Worm (Caenorhabditis elegans) whole organism, late embryonic: Measurements from ENCODE around the gene M60.7.

Experiments
- C08G9.2 ChIP-seq: sonication (generic microtip); optimal IDR thresholded peaks from 2 replicates; lab custom pipeline; 2016; ENCODE audit warnings: mild to moderate bottlenecking, missing genetic modification characterization, moderate library complexity, missing compliant biosample characterization
- C38D4.7 ChIP-seq: fragments of 200-800 bp; sonication (Bioruptor generic); optimal IDR thresholded peaks from 2 replicates; lab custom pipeline; 2018; ENCODE audit warnings: mild to moderate bottlenecking, missing genetic modification characterization, moderate library complexity, missing compliant biosample characterization
- K09A11.1 ChIP-seq: sonication (generic microtip); optimal IDR thresholded peaks from 2 replicates; lab custom pipeline; 2017; ENCODE audit warnings: antibody characterized with exemption, mild to moderate bottlenecking, missing genetic modification characterization, missing compliant biosample characterization; ENCODE audit not compliant: insufficient read depth
- T23F11.4 ChIP-seq: fragments of 200-800 bp; sonication (Bioruptor generic); optimal IDR thresholded peaks from 2 replicates; lab custom pipeline; 2018; ENCODE audit warnings: mild to moderate bottlenecking, missing genetic modification characterization, missing compliant biosample characterization
- ama-1 ChIP-seq: fragments of 150-350 bp; optimal IDR thresholded peaks from 2 replicates; lab custom pipeline; 2014
- ceh-18 ChIP-seq: sonication (generic microtip); optimal IDR thresholded peaks from 2 replicates; lab custom pipeline; 2016; ENCODE audit warnings: missing genetic modification characterization, missing compliant biosample characterization
- ceh-24 ChIP-seq: sonication (generic microtip); optimal IDR thresholded peaks from 2 replicates; lab custom pipeline; 2016; ENCODE audit warnings: mild to moderate bottlenecking, missing genetic modification characterization, missing compliant biosample characterization
- ceh-30 ChIP-seq: fragments of 150-350 bp; optimal IDR thresholded peaks from 2 replicates; lab custom pipeline; 2014; ENCODE audit warnings: missing biosample characterization, missing genetic modification characterization
- ceh-34 ChIP-seq: sonication (generic microtip); optimal IDR thresholded peaks from 2 replicates; lab custom pipeline; 2016; ENCODE audit warnings: mild to moderate bottlenecking, missing genetic modification characterization, missing compliant biosample characterization
- ceh-48 ChIP-seq: sonication (generic microtip); optimal IDR thresholded peaks from 2 replicates; lab custom pipeline; 2016; ENCODE audit warnings: missing genetic modification characterization, inconsistent platforms, missing compliant biosample characterization
- ceh-6 ChIP-seq: fragments of 200-800 bp; sonication (Bioruptor generic); optimal IDR thresholded peaks from 2 replicates; lab custom pipeline; 2018; ENCODE audit warnings: mild to moderate bottlenecking, missing genetic modification characterization, missing compliant biosample characterization
- dmd-4 ChIP-seq: sonication (generic microtip); optimal IDR thresholded peaks from 2 replicates; lab custom pipeline; 2016; ENCODE audit warnings: borderline replicate concordance, missing genetic modification characterization, missing compliant biosample characterization
- dve-1 ChIP-seq: sonication (generic microtip); optimal IDR thresholded peaks from 2 replicates; lab custom pipeline; 2017; ENCODE audit warnings: antibody characterized with exemption, mild to moderate bottlenecking, missing genetic modification characterization, missing compliant biosample characterization
- elt-4 ChIP-seq: sonication (generic microtip); optimal IDR thresholded peaks from 2 replicates; lab custom pipeline; 2016; ENCODE audit warnings: missing genetic modification characterization, missing compliant biosample characterization
- fkh-6 ChIP-seq: sonication (generic microtip); optimal IDR thresholded peaks from 2 replicates; lab custom pipeline; 2016; ENCODE audit warnings: missing genetic modification characterization, missing compliant biosample characterization
- gmeb-2 ChIP-seq: sonication (generic microtip); optimal IDR thresholded peaks from 2 replicates; lab custom pipeline; 2016; ENCODE audit warnings: missing genetic modification characterization, inconsistent platforms, missing compliant biosample characterization
- hlh-15 ChIP-seq: sonication (generic microtip); optimal IDR thresholded peaks from 2 replicates; lab custom pipeline; 2016; ENCODE audit warnings: missing genetic modification characterization, missing compliant biosample characterization
- hlh-30 ChIP-seq: sonication (generic microtip); optimal IDR thresholded peaks from 2 replicates; lab custom pipeline; 2017; ENCODE audit warnings: antibody characterized with exemption, missing genetic modification characterization, missing compliant biosample characterization; ENCODE audit not compliant: insufficient read depth
- hlh-6 ChIP-seq: sonication (generic microtip); optimal IDR thresholded peaks from 2 replicates; lab custom pipeline; 2016; ENCODE audit warnings: missing genotype, missing genetic modification characterization, missing compliant biosample characterization
- nhr-11 ChIP-seq: fragments of 150-350 bp; optimal IDR thresholded peaks from 2 replicates; lab custom pipeline; 2014; ENCODE audit warnings: missing biosample characterization, missing genetic modification characterization
- odd-2 ChIP-seq: sonication (generic microtip); optimal IDR thresholded peaks from 2 replicates; lab custom pipeline; 2017; ENCODE audit warnings: antibody characterized with exemption, mild to moderate bottlenecking, missing genetic modification characterization, missing compliant biosample characterization
- pha-4 ChIP-seq: fragments of 150-350 bp; optimal IDR thresholded peaks from 2 replicates; lab custom pipeline; 2018; ENCODE audit warnings: missing biosample characterization, missing genetic modification reagents, missing genetic modification characterization
- ref-2 ChIP-seq: sonication (generic microtip); optimal IDR thresholded peaks from 2 replicates; lab custom pipeline; 2016; ENCODE audit warnings: missing genetic modification characterization, missing compliant biosample characterization
- sdc-2 ChIP-seq: sonication (generic microtip); optimal IDR thresholded peaks from 2 replicates; lab custom pipeline; 2016; ENCODE audit warnings: missing genotype, missing genetic modification characterization, missing compliant biosample characterization
- sox-2 ChIP-seq: fragments of 200-800 bp; sonication (Bioruptor generic); IDR thresholded peaks from 2 replicates; pipeline ENCODE4 v1.3.6; 2022; ENCODE audit warnings: missing genetic modification reagents, missing genetic modification characterization, missing compliant biosample characterization
- tbx-2 ChIP-seq: sonication (generic microtip); optimal IDR thresholded peaks from 2 replicates; lab custom pipeline; 2016; ENCODE audit warnings: missing genetic modification characterization, missing compliant biosample characterization
- tbx-7 ChIP-seq: sonication (generic microtip); optimal IDR thresholded peaks from 2 replicates; lab custom pipeline; 2016; ENCODE audit warnings: missing genotype, missing genetic modification characterization, missing compliant biosample characterization
- unc-3 ChIP-seq, 2 experiments: fragments of 200-800 bp in 1 of 2; sonication (Bioruptor generic) in 1 of 2; sonication (generic microtip) in 1 of 2; conservative IDR thresholded peaks in 1 of 2; optimal IDR thresholded peaks in 1 of 2; 2 replicates each; pipeline versions ENCODE4 v1.3.6 to Lab custom; 2016 to 2022; ENCODE audit warnings: missing compliant biosample characterization in 2 of 2, missing genetic modification characterization in 2 of 2, missing genetic modification reagents in 1 of 2
- unc-42 ChIP-seq: sonication (generic microtip); optimal IDR thresholded peaks from 2 replicates; lab custom pipeline; 2016; ENCODE audit warnings: missing genotype, missing genetic modification characterization, missing compliant biosample characterization
- unc-55 ChIP-seq: sonication (generic microtip); optimal IDR thresholded peaks from 2 replicates; lab custom pipeline; 2017; ENCODE audit warnings: missing biosample characterization, missing genetic modification reagents, missing genetic modification characterization
- unc-86 ChIP-seq: sonication (generic microtip); optimal IDR thresholded peaks from 2 replicates; lab custom pipeline; 2016; ENCODE audit warnings: missing genetic modification characterization, missing compliant biosample characterization
- zip-5 ChIP-seq: sonication (generic microtip); optimal IDR thresholded peaks from 2 replicates; lab custom pipeline; 2016; ENCODE audit warnings: missing genetic modification characterization, missing compliant biosample characterization
- ztf-16 ChIP-seq: sonication (generic microtip); optimal IDR thresholded peaks from 2 replicates; lab custom pipeline; 2017; ENCODE audit warnings: missing genetic modification characterization, missing compliant biosample characterization

M60.7 gene

DNA sequence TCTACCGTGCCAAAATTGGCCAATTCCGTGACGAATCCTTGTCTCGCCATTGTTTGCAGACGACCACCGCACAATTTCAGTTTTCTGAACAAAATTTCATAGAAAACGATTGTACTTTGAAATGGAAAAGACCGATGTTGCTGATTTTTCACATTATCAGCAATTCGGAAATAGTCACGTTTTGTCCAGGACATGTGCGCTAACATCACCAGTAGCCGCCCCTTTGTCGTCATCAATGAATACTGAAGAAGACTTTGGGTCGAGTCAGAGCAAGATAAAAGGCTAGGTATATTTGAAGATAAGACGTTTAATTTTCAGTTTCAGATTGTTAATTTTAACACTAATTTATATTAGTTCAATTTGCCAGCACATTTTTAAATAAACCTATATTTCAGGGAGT, 19.1 kb downstream of the M60.7 start, which contains the start of gene endu-2:
Gene endu-2 (plus strand): TSS at position 396 of the 400 bp plus-strand sequence.
- TF ChIP-seq fkh-6 (no peak), ztf-16 (tag; lab: Kevin White, UChicago) (no peak), ceh-6 (GFP tag; lab: Kevin White, UChicago) (no peak), zip-5 (tag; lab: Kevin White, UChicago) (no peak), ceh-34 (tag; lab: Kevin White, UChicago) (no peak), dmd-4 (tag; lab: Kevin White, UChicago) (no peak), ceh-30 (no peak), tbx-7 (tag; lab: Kevin White, UChicago) (no peak), sdc-2 (no peak), ama-1 (lab: Kevin White, UChicago) (no peak), ref-2 (no peak), C08G9.2 (tag; lab: Kevin White, UChicago) (no peak), unc-42 (no peak), hlh-15 (tag; lab: Kevin White, UChicago) (no peak), ceh-48 (tag; lab: Kevin White, UChicago) (no peak), pha-4 (tag; lab: Kevin White, UChicago) (no peak), gmeb-2 (tag; lab: Kevin White, UChicago) (no peak), odd-2 (tag; lab: Kevin White, UChicago) (no peak), ceh-24 (tag; lab: Kevin White, UChicago) (no peak)

DNA sequence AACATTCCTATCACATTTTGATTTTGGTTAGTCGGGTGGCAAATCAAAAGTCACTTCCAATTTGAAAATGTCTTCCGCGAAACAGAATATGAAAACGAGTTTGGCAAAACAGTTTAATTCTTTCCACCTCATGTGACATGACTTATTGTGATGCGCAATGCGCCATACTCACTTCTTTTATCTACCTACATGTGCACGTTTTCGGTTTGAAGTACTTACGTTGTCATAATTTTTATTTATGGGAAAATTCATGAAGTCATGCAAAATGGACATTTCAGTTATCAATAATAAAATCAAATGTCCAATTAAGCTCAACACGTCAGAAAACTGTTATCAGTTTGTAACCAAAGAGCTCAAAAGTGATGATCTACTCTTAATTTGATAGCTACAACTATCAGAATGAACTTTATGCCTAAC, 22.3 kb downstream of the M60.7 start:
- TF ChIP-seq sdc-2 (no peak), elt-4 (tag; lab: Kevin White, UChicago) (no peak), sox-2 (GFP tag; lab: Robert Waterston, UW) (no peak), dve-1 (peak; percentile 10), unc-3 (GFP tag; conservative IDR thresholded peaks at IDR 0.05; lab: Robert Waterston, UW) (no peak), unc-3 (tag; optimal IDR thresholded peaks at IDR 0.05; lab: Kevin White, UChicago) (no peak)

DNA sequence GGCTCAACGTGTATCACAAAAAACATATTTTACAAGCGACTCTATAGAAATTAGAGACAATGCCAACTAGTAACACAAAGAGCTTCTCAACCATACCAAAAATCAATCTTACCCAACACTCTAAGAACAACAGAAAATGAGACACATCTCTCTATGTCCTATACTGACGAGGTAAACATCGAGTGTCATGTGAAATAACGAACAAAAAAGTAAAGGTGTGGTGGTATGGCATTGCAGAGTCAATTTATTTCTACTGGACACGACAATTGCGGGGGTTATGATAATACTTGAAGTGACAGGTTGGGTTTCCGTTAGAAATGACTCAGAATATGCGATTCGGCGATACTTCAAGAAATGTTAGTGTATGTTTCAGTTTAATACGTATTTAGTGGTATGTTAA, 24.5 kb downstream of the M60.7 start:
- TF ChIP-seq tbx-2 (tag; lab: Kevin White, UChicago) (no peak), C38D4.7 (no peak), ceh-6 (GFP tag; lab: Kevin White, UChicago) (no peak), K09A11.1 (tag; lab: Kevin White, UChicago) (no peak), ceh-18 (tag; lab: Kevin White, UChicago) (no peak)

DNA sequence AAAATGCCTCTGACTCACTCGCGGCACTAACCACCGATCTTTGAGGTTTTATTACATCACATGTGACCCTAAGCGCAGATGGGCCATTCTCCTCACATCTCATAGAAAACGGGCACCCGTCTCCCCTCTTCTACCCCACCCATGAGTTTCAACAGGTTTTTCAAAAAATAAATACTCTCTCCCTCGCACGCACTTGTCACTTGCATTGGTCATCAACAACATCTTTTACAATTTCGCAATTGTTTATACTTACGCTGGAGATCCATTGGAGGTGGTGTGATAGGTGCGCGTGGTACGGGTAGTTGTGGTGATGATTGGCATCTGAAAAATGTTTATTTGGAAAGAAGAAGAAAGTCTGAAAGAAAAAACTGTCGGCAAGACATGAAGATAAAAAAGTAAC, 25.0 kb downstream of the M60.7 start, which contains the start of gene M60.4:
Gene M60.4 (minus strand): TSS at position 321 of the 400 bp plus-strand sequence.
- TF ChIP-seq nhr-11 (tag; lab: Kevin White, UChicago) (no peak), pha-4 (tag; lab: Kevin White, UChicago) (no peak), odd-2 (tag; lab: Kevin White, UChicago) (no peak), ceh-24 (tag; lab: Kevin White, UChicago) (no peak), tbx-2 (tag; lab: Kevin White, UChicago) (peak; percentile 26), ceh-18 (tag; lab: Kevin White, UChicago) (peak; percentile 43), hlh-30 (tag; lab: Kevin White, UChicago) (peak; percentile 49), T23F11.4 (no peak), unc-55 (peak; percentile 37)

DNA sequence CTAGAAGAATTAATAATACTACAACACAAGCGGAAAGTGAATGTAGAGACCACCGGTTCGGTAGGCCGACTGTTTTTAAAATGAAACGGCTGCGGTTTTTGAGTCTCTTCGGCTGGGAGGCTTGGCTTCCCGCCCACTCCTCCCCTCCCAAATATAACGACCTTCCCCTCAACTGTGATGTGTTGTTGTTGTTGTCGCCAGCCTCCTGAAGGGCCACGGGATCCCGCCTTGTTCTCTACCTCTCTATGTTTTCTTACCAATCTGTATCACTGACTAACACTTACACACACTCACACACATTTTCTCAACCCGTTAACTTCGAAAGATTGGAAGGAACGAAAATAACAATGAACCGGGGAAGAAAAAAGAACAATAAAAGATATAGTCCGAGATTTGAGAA, 27.4 kb downstream of the M60.7 start:
- no peak for TF ChIP-seq hlh-6 (tag; lab: Kevin White, UChicago)
- TF ChIP-seq unc-86: no peak
- TF ChIP-seq hlh-30 (tag; lab: Kevin White, UChicago): no peak
- no peak for TF ChIP-seq sdc-2
